Worm (Caenorhabditis elegans): ENCODE measurements around the gene T16G1.6.

T16G1.6 gene

DNA sequence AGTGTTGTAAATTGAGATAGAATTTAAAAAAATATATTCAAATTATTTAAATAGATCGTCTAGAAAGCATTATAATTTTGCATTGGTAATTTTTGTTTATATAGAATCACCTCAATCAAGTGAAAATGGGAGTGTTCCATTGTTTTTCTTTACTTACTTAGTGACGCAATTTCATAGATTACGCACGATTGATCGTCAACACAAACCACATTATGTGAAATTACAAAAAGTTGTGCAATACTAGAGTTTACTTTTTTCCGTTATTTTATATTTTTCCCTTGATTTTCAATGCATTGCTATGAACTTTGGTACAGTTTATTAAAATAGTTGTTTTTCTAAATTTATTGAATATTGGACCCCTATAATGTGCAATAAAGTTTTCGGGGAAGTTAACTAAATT, 2.5 kb upstream of the T16G1.6 start, which contains the start of gene T16G1.5:
TSS of gene T16G1.5 (minus strand) at position 119 of the 400 bp plus-strand sequence.
- TF ChIP-seq pqm-1 (tag; optimal IDR thresholded peaks at IDR 0.05): peak; percentile 40
- TF ChIP-seq fkh-10 (GFP tag; optimal IDR thresholded peaks at IDR 0.05): no peak
- TF ChIP-seq fos-1 (tag; optimal IDR thresholded peaks at IDR 0.05): no peak
- TF ChIP-seq set-16 (GFP tag; IDR thresholded peaks at IDR 0.05): no peak
- TF ChIP-seq nhr-237 (tag; optimal IDR thresholded peaks at IDR 0.05): no peak
- TF ChIP-seq zip-2 (tag; optimal IDR thresholded peaks at IDR 0.05): peak; percentile 88
- TF ChIP-seq nhr-77 (tag; optimal IDR thresholded peaks at IDR 0.05): peak; percentile 36
- TF ChIP-seq nhr-28 (tag; optimal IDR thresholded peaks at IDR 0.05): peak; percentile 58
- no peak for TF ChIP-seq lir-3 (tag; optimal IDR thresholded peaks at IDR 0.05)
- no peak for TF ChIP-seq lin-15B (tag; optimal IDR thresholded peaks at IDR 0.05)
- no peak for TF ChIP-seq skn-1 (tag; optimal IDR thresholded peaks at IDR 0.05)
- no peak for TF ChIP-seq sdz-12 (GFP tag; optimal IDR thresholded peaks at IDR 0.05)
- no peak for TF ChIP-seq ceh-20 (GFP tag; IDR thresholded peaks at IDR 0.05)
- TF ChIP-seq dmd-6 (GFP tag; IDR thresholded peaks at IDR 0.05): 0 out of 2 replicates have a peak, but pooled peaks have one; percentile 23
- no peak for TF ChIP-seq F26F4.8 (GFP tag; conservative IDR thresholded peaks at IDR 0.05)
- TF ChIP-seq aha-1 (tag): no peak
- no peak for TF ChIP-seq ceh-44 (GFP tag; IDR thresholded peaks at IDR 0.05)
- TF ChIP-seq lsy-2 (tag; optimal IDR thresholded peaks at IDR 0.05): no peak
- no peak for TF ChIP-seq daf-16 (GFP tag; optimal IDR thresholded peaks at IDR 0.05)
- TF ChIP-seq daf-16 (tag; optimal IDR thresholded peaks at IDR 0.05): peak; percentile 76
- TF ChIP-seq pha-4 (GFP tag; IDR thresholded peaks at IDR 0.05): no peak
- no peak for TF ChIP-seq pha-4 (tag; optimal IDR thresholded peaks at IDR 0.05)
- TF ChIP-seq mdt-29 (GFP tag; IDR thresholded peaks at IDR 0.05): no peak
- no peak for TF ChIP-seq mdl-1 (tag; optimal IDR thresholded peaks at IDR 0.05)

DNA sequence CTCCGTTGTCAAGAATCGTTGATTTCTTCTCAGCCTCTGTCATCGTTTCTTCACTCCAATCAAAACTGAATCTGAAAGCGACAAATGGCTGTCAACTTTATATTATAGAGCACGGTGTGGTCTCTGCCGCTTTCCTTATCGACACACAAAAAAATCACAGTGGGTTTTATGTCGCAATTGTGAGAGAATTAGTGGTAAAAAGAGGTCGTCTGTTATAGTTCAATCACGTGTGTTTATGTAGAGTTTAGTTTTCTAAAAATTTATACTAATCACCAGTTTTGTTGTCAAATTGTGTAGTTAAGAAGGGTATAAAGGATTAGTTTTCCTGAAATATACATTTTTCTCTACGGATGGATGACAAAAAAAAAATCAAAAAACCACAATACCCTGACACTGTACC, 2.0 kb downstream of the T16G1.6 start, which contains the start of gene T16G1.7:
TSS of gene T16G1.7 (minus strand) at position 137 of the 400 bp plus-strand sequence.
- TF ChIP-seq unc-62 (GFP tag; optimal IDR thresholded peaks at IDR 0.05 in 1 of 2) (peak in 1 of 2 experiments; percentile 26), unc-62 (tag; optimal IDR thresholded peaks at IDR 0.05) (no peak), nhr-28 (tag; optimal IDR thresholded peaks at IDR 0.05) (peak; percentile 96), lin-1 (GFP tag; IDR thresholded peaks at IDR 0.05) (peak; percentile 72; the same call in 1 of the 2 replicates), jun-1 (tag; optimal IDR thresholded peaks at IDR 0.05) (no peak), aha-1 (tag) (peak; percentile 29), hlh-30 (tag; optimal IDR thresholded peaks at IDR 0.05; ENCODE audit: insufficient read depth) (peak; percentile 15), hlh-11 (tag; optimal IDR thresholded peaks at IDR 0.05) (peak; percentile 82), T20F7.1 (GFP tag; optimal IDR thresholded peaks at IDR 0.05) (peak; percentile 13), dve-1 (tag; optimal IDR thresholded peaks at IDR 0.05; ENCODE audit: insufficient read depth) (peak; percentile 76), spr-1 (tag; optimal IDR thresholded peaks at IDR 0.05) (no peak), nhr-77 (tag; optimal IDR thresholded peaks at IDR 0.05) (peak; percentile 68), mxl-3 (GFP tag; optimal IDR thresholded peaks at IDR 0.05) (peak; percentile 58), php-3 (GFP tag; IDR thresholded peaks at IDR 0.05) (peak; percentile 68; the same call in 1 of the 2 replicates), tra-1 (GFP tag; IDR thresholded peaks at IDR 0.05) (0 out of 2 replicates have a peak, but pooled peaks have one; percentile 42), dmd-6 (GFP tag; IDR thresholded peaks at IDR 0.05) (peak; percentile 96), pqm-1 (tag; optimal IDR thresholded peaks at IDR 0.05) (peak; percentile 98), daf-16 (GFP tag; optimal IDR thresholded peaks at IDR 0.05) (no peak), daf-16 (tag; optimal IDR thresholded peaks at IDR 0.05) (peak; percentile 77), nhr-111 (GFP tag; optimal IDR thresholded peaks at IDR 0.05) (no peak), nhr-102 (tag; optimal IDR thresholded peaks at IDR 0.05) (peak; percentile 66), nhr-41 (GFP tag; IDR thresholded peaks at IDR 0.05) (peak; percentile 54; the same call in 1 of the 2 replicates), lin-38 (GFP tag; IDR thresholded peaks at IDR 0.05) (no peak), mdl-1 (tag; optimal IDR thresholded peaks at IDR 0.05) (peak in 1 of 2 experiments; percentile 51), nhr-11 (tag; optimal IDR thresholded peaks at IDR 0.05) (no peak)

Data from whole organism, L4 larva.